Worm (Caenorhabditis elegans) whole organism, L2 larva: ENCODE measurements around the gene srtx-1.

Experiments used
- C34F6.9 ChIP-seq: fragments of 150-350 bp; optimal IDR thresholded peaks from 2 replicates; lab custom pipeline; 2014; ENCODE audit warnings: missing biosample characterization, missing genetic modification characterization
- R02D3.7 ChIP-seq: fragments of 150-350 bp; optimal IDR thresholded peaks from 2 replicates; lab custom pipeline; 2014; ENCODE audit warnings: missing biosample characterization, missing genetic modification characterization
- Y55F3AM.14 ChIP-seq: fragments of 200-800 bp; sonication (Bioruptor generic); optimal IDR thresholded peaks from 2 replicates; lab custom pipeline; 2018; ENCODE audit warnings: mild to moderate bottlenecking, missing genetic modification characterization, missing compliant biosample characterization
- ZK546.5 ChIP-seq: sonication (generic microtip); optimal IDR thresholded peaks from 2 replicates; lab custom pipeline; 2017; ENCODE audit warnings: missing biosample characterization, missing genetic modification characterization
- alr-1 ChIP-seq: fragments of 150-350 bp; optimal IDR thresholded peaks from 2 replicates; lab custom pipeline; 2014; ENCODE audit warnings: missing biosample characterization, missing genetic modification characterization
- ama-1 ChIP-seq: fragments of 150-350 bp; optimal IDR thresholded peaks from 2 replicates; lab custom pipeline; 2018; ENCODE audit warnings: inconsistent platforms
- blmp-1 ChIP-seq: sonication (generic microtip); optimal IDR thresholded peaks from 2 replicates; lab custom pipeline; 2017; ENCODE audit warnings: missing genetic modification characterization, mild to moderate bottlenecking, missing compliant biosample characterization, antibody characterized with exemption, moderate library complexity; ENCODE audit not compliant: insufficient read depth
- ceh-82 ChIP-seq: fragments of 150-350 bp; optimal IDR thresholded peaks from 2 replicates; lab custom pipeline; 2014; ENCODE audit warnings: missing biosample characterization, missing genetic modification characterization
- crh-2 ChIP-seq: sonication (generic microtip); optimal IDR thresholded peaks from 2 replicates; lab custom pipeline; 2017; ENCODE audit warnings: missing biosample characterization, missing genetic modification characterization
- dmd-4 ChIP-seq: sonication (generic microtip); optimal IDR thresholded peaks from 2 replicates; lab custom pipeline; 2017; ENCODE audit warnings: missing biosample characterization, missing genetic modification characterization
- gmeb-1 ChIP-seq: fragments of 150-350 bp; optimal IDR thresholded peaks from 2 replicates; lab custom pipeline; 2014; ENCODE audit warnings: missing biosample characterization, missing genetic modification characterization
- lin-11 ChIP-seq: fragments of 150-350 bp; sonication (generic microtip); optimal IDR thresholded peaks from 2 replicates; lab custom pipeline; 2014; ENCODE audit warnings: missing biosample characterization, missing genetic modification characterization, inconsistent platforms, mixed read lengths
- lin-13 ChIP-seq: fragments of 150-350 bp; optimal IDR thresholded peaks from 2 replicates; lab custom pipeline; 2014; ENCODE audit warnings: missing biosample characterization, missing genetic modification reagents, missing genetic modification characterization
- lin-39 ChIP-seq: fragments of 150-350 bp; optimal IDR thresholded peaks from 2 replicates; lab custom pipeline; 2014; ENCODE audit warnings: missing biosample characterization, missing genetic modification reagents, missing genetic modification characterization
- mab-5 ChIP-seq: fragments of 150-350 bp; optimal IDR thresholded peaks from 2 replicates; lab custom pipeline; 2014; ENCODE audit warnings: missing biosample characterization, missing genetic modification characterization
- mbf-1 ChIP-seq: sonication (generic microtip); optimal IDR thresholded peaks from 2 replicates; lab custom pipeline; 2017; ENCODE audit warnings: missing biosample characterization, missing genetic modification characterization
- mdl-1 ChIP-seq, 2 experiments: fragments of 150-350 bp in 1 of 2; sonication (generic microtip) in 1 of 2; optimal IDR thresholded peaks; 2 replicates each; lab custom pipeline; 2017; ENCODE audit warnings: missing biosample characterization in 2 of 2, missing genetic modification characterization in 2 of 2
- nhr-10 ChIP-seq: sonication (generic microtip); optimal IDR thresholded peaks from 2 replicates; lab custom pipeline; 2017; ENCODE audit warnings: missing biosample characterization, missing genetic modification characterization
- nhr-12 ChIP-seq: fragments of 150-350 bp; optimal IDR thresholded peaks from 2 replicates; lab custom pipeline; 2014; ENCODE audit warnings: missing biosample characterization, missing genetic modification characterization
- nhr-129 ChIP-seq: fragments of 150-350 bp; optimal IDR thresholded peaks from 2 replicates; lab custom pipeline; 2014; ENCODE audit warnings: missing biosample characterization, missing genetic modification characterization
- nhr-21 ChIP-seq: fragments of 150-350 bp; optimal IDR thresholded peaks from 2 replicates; lab custom pipeline; 2014; ENCODE audit warnings: missing biosample characterization, missing genetic modification characterization
- nhr-23 ChIP-seq: fragments of 150-350 bp; optimal IDR thresholded peaks from 2 replicates; lab custom pipeline; 2014; ENCODE audit warnings: missing biosample characterization, missing genetic modification reagents, missing genetic modification characterization
- nhr-25 ChIP-seq: fragments of 150-350 bp; sonication (generic microtip); optimal IDR thresholded peaks from 3 replicates; lab custom pipeline; 2014; ENCODE audit warnings: missing biosample characterization, missing genetic modification characterization
- nhr-6 ChIP-seq: fragments of 150-350 bp; optimal IDR thresholded peaks from 2 replicates; lab custom pipeline; 2014; ENCODE audit warnings: missing biosample characterization, missing genetic modification characterization
- nhr-77 ChIP-seq: fragments of 150-350 bp; optimal IDR thresholded peaks from 2 replicates; lab custom pipeline; 2014; ENCODE audit warnings: missing biosample characterization, missing genetic modification characterization
- peb-1 ChIP-seq: fragments of 150-350 bp; optimal IDR thresholded peaks from 2 replicates; lab custom pipeline; 2014; ENCODE audit warnings: missing biosample characterization, missing genetic modification characterization
- sem-4 ChIP-seq: fragments of 150-350 bp; optimal IDR thresholded peaks from 2 replicates; lab custom pipeline; 2014; ENCODE audit warnings: missing biosample characterization, missing genetic modification reagents, missing genetic modification characterization
- sma-3 ChIP-seq: sonication (generic microtip); optimal IDR thresholded peaks from 2 replicates; lab custom pipeline; 2016; ENCODE audit warnings: missing genetic modification reagents, missing genetic modification characterization, missing compliant biosample characterization
- snpc-4 ChIP-seq: fragments of 150-350 bp; optimal IDR thresholded peaks from 2 replicates; lab custom pipeline; 2014; ENCODE audit warnings: missing biosample characterization, missing genetic modification characterization
- unc-39 ChIP-seq: fragments of 150-350 bp; optimal IDR thresholded peaks from 2 replicates; lab custom pipeline; 2014; ENCODE audit warnings: missing biosample characterization, missing genetic modification characterization
- unc-62 ChIP-seq: fragments of 150-350 bp; optimal IDR thresholded peaks from 2 replicates; lab custom pipeline; 2014; ENCODE audit warnings: missing biosample characterization, missing genetic modification reagents, missing genetic modification characterization
- ztf-1 ChIP-seq: fragments of 200-800 bp; sonication (Bioruptor generic); conservative IDR thresholded peaks from 2 replicates; pipeline ENCODE4 v1.3.6; 2022; ENCODE audit warnings: missing genetic modification characterization, missing compliant biosample characterization
- ztf-11 ChIP-seq: sonication (generic microtip); optimal IDR thresholded peaks from 2 replicates; lab custom pipeline; 2017; ENCODE audit warnings: missing biosample characterization, missing genetic modification characterization

The srtx-1 gene

ce11 chrIV:7403422-7403821 is 17.6 kb upstream of the srtx-1 start:
- TF ChIP-seq ama-1 (lab: Kevin White, UChicago), result no peak
- no peak for TF ChIP-seq sma-3 (GFP tag; lab: Kevin White, UChicago)
- no peak for TF ChIP-seq mdl-1 (tag; optimal IDR thresholded peaks at IDR 0.05; lab: Kevin White, UChicago)
- TF ChIP-seq ceh-82 (tag; lab: Kevin White, UChicago), result no peak
- no peak for TF ChIP-seq lin-39 (tag; lab: Kevin White, UChicago)
- TF ChIP-seq peb-1 (tag; lab: Kevin White, UChicago), result no peak
- no peak for TF ChIP-seq alr-1 (tag; lab: Kevin White, UChicago)
- no peak for TF ChIP-seq nhr-12 (tag; lab: Kevin White, UChicago)
- no peak for TF ChIP-seq crh-2 (tag; lab: Kevin White, UChicago)
- TF ChIP-seq mbf-1 (tag; lab: Kevin White, UChicago), result no peak

DNA sequence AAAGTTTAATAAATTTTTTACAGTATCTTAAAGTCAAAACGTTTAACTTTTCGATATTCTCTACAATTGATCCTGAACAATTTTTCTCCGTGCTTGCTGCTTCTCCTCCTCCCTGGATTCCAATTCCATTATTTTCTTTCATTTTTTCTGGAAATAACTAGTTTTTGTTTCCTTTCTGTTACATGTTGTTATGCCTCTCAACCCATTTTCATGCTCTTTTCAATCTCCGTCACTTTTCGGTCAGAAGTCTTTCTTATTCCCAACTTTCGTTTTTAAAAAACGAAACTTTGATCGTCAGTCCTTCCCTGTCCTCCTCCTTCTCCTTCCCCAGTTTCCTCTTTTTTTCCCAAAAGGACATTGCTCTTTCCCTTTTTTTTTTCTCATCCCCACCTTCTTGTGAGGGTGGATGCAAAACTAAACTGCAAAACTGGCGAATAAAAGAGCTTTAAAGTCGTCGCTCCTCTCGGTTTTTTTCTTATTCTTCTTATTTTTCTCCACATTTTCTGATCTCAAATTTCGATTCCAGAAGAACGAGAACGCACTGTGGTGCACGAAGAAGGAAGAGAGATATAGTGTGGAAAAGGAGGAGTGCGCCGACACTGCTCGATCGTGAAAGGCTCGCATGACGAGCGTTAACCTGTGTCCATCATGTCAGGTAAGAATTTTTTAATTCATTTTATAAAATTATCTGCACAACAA is 15.9 kb upstream of the srtx-1 start, which contains the start of the genes C48A7.16 and egl-19:
Gene C48A7.16, plus strand, starts transcription at position 544 of the 699 bp plus-strand sequence.
Gene egl-19, plus strand, starts transcription at position 649 of the 699 bp plus-strand sequence.
- no peak for TF ChIP-seq unc-62 (GFP tag; lab: Kevin White, UChicago)
- no peak for TF ChIP-seq nhr-12 (tag; lab: Kevin White, UChicago)
- no peak for TF ChIP-seq ztf-1 (GFP tag; lab: Robert Waterston, UW)
- no peak for TF ChIP-seq nhr-77 (tag; lab: Kevin White, UChicago)
- TF ChIP-seq nhr-21 (tag; lab: Kevin White, UChicago), result no peak
- TF ChIP-seq ama-1 (lab: Kevin White, UChicago), result no peak
- no peak for TF ChIP-seq lin-11 (tag; lab: Kevin White, UChicago)
- no peak for TF ChIP-seq nhr-23 (tag; lab: Kevin White, UChicago)
- TF ChIP-seq sma-3 (GFP tag; lab: Kevin White, UChicago), result no peak
- no peak for TF ChIP-seq nhr-6 (tag; lab: Kevin White, UChicago)
- TF ChIP-seq gmeb-1 (tag; lab: Kevin White, UChicago), result no peak
- TF ChIP-seq dmd-4 (tag; lab: Kevin White, UChicago), result no peak
- no peak for TF ChIP-seq mab-5 (tag; lab: Kevin White, UChicago)
- TF ChIP-seq alr-1 (tag; lab: Kevin White, UChicago), result no peak
- no peak for TF ChIP-seq nhr-129 (tag; lab: Kevin White, UChicago)
- TF ChIP-seq peb-1 (tag; lab: Kevin White, UChicago), result no peak
- no peak for TF ChIP-seq blmp-1 (tag; lab: Kevin White, UChicago)

- no peak for TF ChIP-seq nhr-12 (tag; lab: Kevin White, UChicago)
- no peak for TF ChIP-seq ztf-11 (tag; lab: Kevin White, UChicago)
- no peak for TF ChIP-seq ZK546.5 (tag; lab: Kevin White, UChicago)
- no peak for TF ChIP-seq nhr-23 (tag; lab: Kevin White, UChicago)
- TF ChIP-seq lin-39 (tag; lab: Kevin White, UChicago), result no peak
- TF ChIP-seq dmd-4 (tag; lab: Kevin White, UChicago), result no peak
- TF ChIP-seq crh-2 (tag; lab: Kevin White, UChicago), result no peak
- no peak for TF ChIP-seq unc-39 (tag; lab: Kevin White, UChicago)
- TF ChIP-seq nhr-6 (tag; lab: Kevin White, UChicago), result no peak
- no peak for TF ChIP-seq C34F6.9 (tag; lab: Kevin White, UChicago)
- TF ChIP-seq nhr-129 (tag; lab: Kevin White, UChicago), result no peak
- TF ChIP-seq sem-4 (tag; lab: Kevin White, UChicago), result no peak
- no peak for TF ChIP-seq nhr-25 (tag; lab: Kevin White, UChicago)
- TF ChIP-seq lin-11 (tag; lab: Kevin White, UChicago), result no peak
- no peak for TF ChIP-seq sma-3 (GFP tag; lab: Kevin White, UChicago)
- no peak for TF ChIP-seq snpc-4 (tag; lab: Kevin White, UChicago)
- TF ChIP-seq R02D3.7 (tag; lab: Kevin White, UChicago), result no peak
- TF ChIP-seq, all 48 proteins: peak for 0
These were observed 14.3 kb upstream of the srtx-1 start for ce11 chrIV:7406690-7407089.

DNA sequence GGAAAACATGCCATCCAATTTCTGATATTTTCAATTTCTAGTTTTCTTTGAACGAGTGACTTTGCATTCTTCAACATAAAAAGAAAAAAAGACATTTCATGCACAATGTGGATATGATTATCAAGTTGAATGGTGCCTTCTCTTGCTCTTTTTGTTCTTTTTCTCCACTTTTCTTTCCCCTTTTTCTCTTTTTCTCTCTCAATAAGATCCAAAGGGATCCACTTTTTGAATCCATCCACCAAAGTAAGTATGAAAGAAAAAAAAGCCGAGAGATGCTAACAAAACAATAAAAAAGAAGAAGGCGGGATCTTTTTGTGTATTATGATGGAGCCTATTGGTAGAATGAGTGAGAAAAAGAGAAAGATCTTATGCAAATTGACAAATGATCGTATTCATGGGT is 13.7 kb upstream of the srtx-1 start:
- no peak for TF ChIP-seq R02D3.7 (tag; lab: Kevin White, UChicago)
- no peak for TF ChIP-seq nhr-12 (tag; lab: Kevin White, UChicago)
- no peak for TF ChIP-seq ztf-11 (tag; lab: Kevin White, UChicago)
- no peak for TF ChIP-seq nhr-10 (tag; lab: Kevin White, UChicago)
- no peak for TF ChIP-seq lin-39 (tag; lab: Kevin White, UChicago)
- no peak for TF ChIP-seq peb-1 (tag; lab: Kevin White, UChicago)
- no peak for TF ChIP-seq crh-2 (tag; lab: Kevin White, UChicago)
- no peak for TF ChIP-seq ama-1 (lab: Kevin White, UChicago)
- no peak for TF ChIP-seq Y55F3AM.14 (GFP tag; lab: Kevin White, UChicago)
- no peak for TF ChIP-seq lin-13 (GFP tag; lab: Kevin White, UChicago)
- TF ChIP-seq ZK546.5 (tag; lab: Kevin White, UChicago), result no peak
- no peak for TF ChIP-seq dmd-4 (tag; lab: Kevin White, UChicago)
- no peak for TF ChIP-seq alr-1 (tag; lab: Kevin White, UChicago)
- no peak for TF ChIP-seq nhr-23 (tag; lab: Kevin White, UChicago)
